Fruit fly (Drosophila melanogaster): ENCODE measurements around the gene tfc.

Gene tfc

dm6 chr3L:1216460-1216859, 39.8 kb upstream of the tfc start (continued):
- peak; percentile 65 for TF ChIP-seq zen (tag; optimal IDR thresholded peaks at IDR 0.05)
- TF ChIP-seq luna (GFP tag; optimal IDR thresholded peaks at IDR 0.05), result no peak
- peak; percentile 1 for TF ChIP-seq Six4 (GFP tag; optimal IDR thresholded peaks at IDR 0.05)
- TF ChIP-seq ttk (GFP tag; IDR thresholded peaks at IDR 0.05), result 0 out of 2 replicates have a peak, but pooled peaks have one; percentile 30
- peak; percentile 54 for TF ChIP-seq CG10959 (GFP tag; IDR thresholded peaks at IDR 0.05)
- TF ChIP-seq E2f1 (GFP tag; IDR thresholded peaks at IDR 0.05), result peak; percentile 40; the same call in 1 of the 2 replicates
- TF ChIP-seq CG1233 (GFP tag; optimal IDR thresholded peaks at IDR 0.05), result peak; percentile 6
- 0 out of 3 replicates have a peak, but pooled peaks have one; percentile 19 for TF ChIP-seq Dbx (GFP tag; IDR thresholded peaks at IDR 0.05)
- TF ChIP-seq H2.0 (GFP tag; IDR thresholded peaks at IDR 0.05), result no peak
- peak; percentile 66 for TF ChIP-seq phol (tag; optimal IDR thresholded peaks at IDR 0.05)
- peak; percentile 27 for TF ChIP-seq CG10209 (GFP tag; optimal IDR thresholded peaks at IDR 0.05)
- peak; percentile 37; the same call in 1 of the 2 replicates for TF ChIP-seq CG32767 (GFP tag; IDR thresholded peaks at IDR 0.05)
- no peak for TF ChIP-seq Atf3 (GFP tag; optimal IDR thresholded peaks at IDR 0.05)
- no peak for TF ChIP-seq mld (GFP tag; IDR thresholded peaks at IDR 0.05; ENCODE audit: partially characterized antibody)
- TF ChIP-seq CG6813 (GFP tag; optimal IDR thresholded peaks at IDR 0.05), result peak; percentile 38
- peak; percentile 67 for TF ChIP-seq Ada2b (GFP tag; IDR thresholded peaks at IDR 0.05)
- peak; percentile 74 for TF ChIP-seq CG10979 (tag; optimal IDR thresholded peaks at IDR 0.05)
- peak; percentile 48 for TF ChIP-seq CG12219 (GFP tag; optimal IDR thresholded peaks at IDR 0.05)
- peak; percentile 60 for TF ChIP-seq CG17328 (GFP tag; IDR thresholded peaks at IDR 0.05)
- TF ChIP-seq sd (tag; optimal IDR thresholded peaks at IDR 0.05), result no peak
- peak; percentile 29 for TF ChIP-seq esg (GFP tag; conservative IDR thresholded peaks at IDR 0.05)
- TF ChIP-seq Dek (tag; optimal IDR thresholded peaks at IDR 0.05), result no peak
- peak; percentile 36 for TF ChIP-seq dmrt11E (tag; optimal IDR thresholded peaks at IDR 0.05)
- TF ChIP-seq crp (GFP tag; optimal IDR thresholded peaks at IDR 0.05), result no peak
- peak; percentile 59 for TF ChIP-seq CG18262 (tag; optimal IDR thresholded peaks at IDR 0.05)
- peak; percentile 57 for TF ChIP-seq CG14710 (tag; optimal IDR thresholded peaks at IDR 0.05)
- TF ChIP-seq Ptx1 (GFP tag; IDR thresholded peaks at IDR 0.05), result peak; percentile 54
- TF ChIP-seq stc (GFP tag; IDR thresholded peaks at IDR 0.05), result 0 out of 2 replicates have a peak, but pooled peaks have one; percentile 17
- TF ChIP-seq CG18599 (GFP tag; optimal IDR thresholded peaks at IDR 0.05), result peak; percentile 29
- peak; percentile 36 for TF ChIP-seq CG30431 (GFP tag; optimal IDR thresholded peaks at IDR 0.05)
- TF ChIP-seq onecut (GFP tag; IDR thresholded peaks at IDR 0.05), result peak; percentile 60
- no peak for TF ChIP-seq Jarid2 (GFP tag; optimal IDR thresholded peaks at IDR 0.05)
- TF ChIP-seq CG17361 (GFP tag; IDR thresholded peaks at IDR 0.05), result peak; percentile 43; the same call in 2 of the 3 replicates
- TF ChIP-seq lab (GFP tag; optimal IDR thresholded peaks at IDR 0.05), result peak; percentile 58
- peak; percentile 19 for TF ChIP-seq CG7556 (GFP tag; optimal IDR thresholded peaks at IDR 0.05)
- TF ChIP-seq ci (GFP tag; IDR thresholded peaks at IDR 0.05), result peak; percentile 70
- no peak for TF ChIP-seq en (GFP tag; optimal IDR thresholded peaks at IDR 0.05)
- 0 out of 2 replicates have a peak, but pooled peaks have one; percentile 7 for TF ChIP-seq slbo (GFP tag; IDR thresholded peaks at IDR 0.05)
- TF ChIP-seq CoRest (tag; optimal IDR thresholded peaks at IDR 0.05), result peak; percentile 38
- peak; percentile 20 for TF ChIP-seq CG6654 (GFP tag; optimal IDR thresholded peaks at IDR 0.05)
- peak; percentile 75 for TF ChIP-seq Ets65A (GFP tag)
- peak; percentile 58; the same call in 1 of the 2 replicates for TF ChIP-seq CG1024 (GFP tag; IDR thresholded peaks at IDR 0.05)
- 0 out of 2 replicates have a peak, but pooled peaks have one; percentile 37 for TF ChIP-seq ap (GFP tag; IDR thresholded peaks at IDR 0.05)
- TF ChIP-seq Blimp-1 (GFP tag; optimal IDR thresholded peaks at IDR 0.05), result peak; percentile 69
- peak; percentile 66 for TF ChIP-seq dmrt99B (tag; optimal IDR thresholded peaks at IDR 0.05)
- TF ChIP-seq gem (tag; optimal IDR thresholded peaks at IDR 0.05), result peak; percentile 65
- peak; percentile 50 for TF ChIP-seq ATbp (GFP tag; optimal IDR thresholded peaks at IDR 0.05)
- peak; percentile 73 for TF ChIP-seq Med (GFP tag)
- TF ChIP-seq CG18764 (GFP tag; optimal IDR thresholded peaks at IDR 0.05), result peak; percentile 19
- TF ChIP-seq CG10366 (GFP tag; IDR thresholded peaks at IDR 0.05), result peak; percentile 26; the same call in 1 of the 2 replicates

Measured in whole organism, embryonic.